Fruit fly (Drosophila melanogaster) whole organism, embryonic: ENCODE results near the gene CG42658.

ENCODE experiments used
- Bgb ChIP-seq: fragments of 200-800 bp; sonication (Bioruptor generic); IDR thresholded peaks from 2 replicates; pipeline ENCODE4 v1.3.6; 2022; ENCODE audit warnings: missing biosample characterization, missing genetic modification characterization; ENCODE audit not compliant: partially characterized antibody
- CG10274 ChIP-seq: fragments of 200-800 bp; sonication (Bioruptor generic); optimal IDR thresholded peaks from 3 replicates; lab custom pipeline; 2017; ENCODE audit warnings: missing biosample characterization, mild to moderate bottlenecking, missing genetic modification characterization
- CG10654 ChIP-seq: fragments of 200-800 bp; sonication (Bioruptor generic); optimal IDR thresholded peaks from 2 replicates; lab custom pipeline; 2016; ENCODE audit warnings: missing biosample characterization, missing genetic modification characterization
- CG11093 ChIP-seq: fragments of 200-800 bp; sonication (Bioruptor generic); IDR thresholded peaks from 3 replicates; pipeline ENCODE4 v1.3.6; 2022; ENCODE audit warnings: missing biosample characterization, missing genetic modification characterization
- CG1233 ChIP-seq: fragments of 200-800 bp; sonication (Bioruptor generic); optimal IDR thresholded peaks from 4 replicates; lab custom pipeline; 2018; ENCODE audit warnings: missing biosample characterization, mild to moderate bottlenecking, missing genetic modification characterization
- CG14014 ChIP-seq: fragments of 200-800 bp; sonication (Bioruptor generic); IDR thresholded peaks from 2 replicates; pipeline ENCODE4 v1.3.6; 2022; ENCODE audit warnings: missing biosample characterization, missing genetic modification characterization
- CG14965 ChIP-seq: fragments of 200-800 bp; sonication (Bioruptor generic); optimal IDR thresholded peaks from 2 replicates; lab custom pipeline; 2016; ENCODE audit warnings: missing biosample characterization, missing genetic modification characterization, borderline replicate concordance
- CG17186 ChIP-seq: fragments of 200-800 bp; sonication (Bioruptor generic); optimal IDR thresholded peaks from 3 replicates; lab custom pipeline; 2017; ENCODE audit warnings: missing biosample characterization, missing genetic modification reagents, missing genetic modification characterization
- CG2116 ChIP-seq: fragments of 200-800 bp; sonication (Bioruptor generic); optimal IDR thresholded peaks from 3 replicates; lab custom pipeline; 2018; ENCODE audit warnings: missing biosample characterization, mild to moderate bottlenecking, missing genetic modification characterization
- CG30020 ChIP-seq: fragments of 200-800 bp; optimal IDR thresholded peaks from 2 replicates; lab custom pipeline; 2019; ENCODE audit warnings: missing biosample characterization, mild to moderate bottlenecking, missing genetic modification characterization, moderate library complexity
- CG31224 ChIP-seq: fragments of 200-800 bp; sonication (Bioruptor generic); IDR thresholded peaks from 2 replicates; pipeline ENCODE4 v1.3.6; 2022; ENCODE audit warnings: missing biosample characterization, missing genetic modification characterization
- CG32532 ChIP-seq: fragments of 200-800 bp; sonication (Bioruptor generic); IDR thresholded peaks from 2 replicates; pipeline ENCODE4 v1.3.6; 2022; ENCODE audit warnings: missing biosample characterization, missing genetic modification characterization
- CG3838 ChIP-seq: fragments of 200-800 bp; sonication (Bioruptor generic); optimal IDR thresholded peaks from 3 replicates; lab custom pipeline; 2016; ENCODE audit warnings: missing biosample characterization, missing genetic modification characterization
- CG6854 ChIP-seq: fragments of 200-800 bp; sonication (Bioruptor generic); optimal IDR thresholded peaks from 3 replicates; lab custom pipeline; 2017; ENCODE audit warnings: missing biosample characterization, mild to moderate bottlenecking, missing genetic modification characterization
- CG7556 ChIP-seq: fragments of 200-800 bp; sonication (Bioruptor generic); optimal IDR thresholded peaks from 2 replicates; lab custom pipeline; 2017; ENCODE audit warnings: missing biosample characterization, mild to moderate bottlenecking, missing genetic modification characterization
- Dfd ChIP-seq, 2 experiments: fragments of >200 bp; optimal IDR thresholded peaks; 2 replicates each; lab custom pipeline; 2017; ENCODE audit warnings: missing biosample characterization in 2 of 2, missing genetic modification characterization in 2 of 2
- E2f1 ChIP-seq: fragments of 200-800 bp; sonication (Bioruptor generic); IDR thresholded peaks from 2 replicates; pipeline ENCODE4 v1.3.6; 2022; ENCODE audit warnings: missing biosample characterization, missing genetic modification characterization
- Elba2 ChIP-seq: fragments of 200-800 bp; sonication (Bioruptor generic); optimal IDR thresholded peaks from 3 replicates; lab custom pipeline; 2016; ENCODE audit warnings: missing biosample characterization, missing genetic modification characterization
- Hr3 ChIP-seq: fragments of 200-800 bp; sonication (Bioruptor generic); optimal IDR thresholded peaks from 3 replicates; lab custom pipeline; 2016; ENCODE audit warnings: missing biosample characterization, missing genetic modification characterization
- Kr ChIP-seq: fragments of 200-800 bp; sonication (Bioruptor generic); optimal IDR thresholded peaks from 2 replicates; lab custom pipeline; 2017; ENCODE audit warnings: missing biosample characterization, mild to moderate bottlenecking, missing genetic modification characterization
- Lim3 ChIP-seq: fragments of 200-800 bp; sonication (Bioruptor generic); IDR thresholded peaks from 2 replicates; pipeline ENCODE4 v1.3.6; 2022; ENCODE audit warnings: missing biosample characterization, missing genetic modification characterization
- MTF-1 ChIP-seq: fragments of 200-800 bp; sonication (Bioruptor generic); optimal IDR thresholded peaks from 2 replicates; lab custom pipeline; 2018; ENCODE audit warnings: missing biosample characterization, mild to moderate bottlenecking, missing genetic modification characterization, borderline replicate concordance
- Mes4 ChIP-seq: fragments of 200-800 bp; sonication (Bioruptor generic); optimal IDR thresholded peaks from 2 replicates; lab custom pipeline; 2016; ENCODE audit warnings: missing biosample characterization, missing genetic modification characterization
- abd-A ChIP-seq: fragments of 200-800 bp; sonication (Bioruptor generic); optimal IDR thresholded peaks from 3 replicates; lab custom pipeline; 2019; ENCODE audit warnings: missing biosample characterization, mild to moderate bottlenecking, missing genetic modification characterization, moderate library complexity
- amos ChIP-seq: fragments of 200-800 bp; sonication (Bioruptor generic); IDR thresholded peaks from 2 replicates; pipeline ENCODE4 v1.3.6; 2022; ENCODE audit warnings: missing biosample characterization, missing genetic modification characterization; ENCODE audit not compliant: partially characterized antibody
- bab2 ChIP-seq: fragments of 200-800 bp; sonication (Bioruptor generic); optimal IDR thresholded peaks from 2 replicates; lab custom pipeline; 2016; ENCODE audit warnings: missing biosample characterization, missing genetic modification characterization
- dimm ChIP-seq: fragments of 200-800 bp; sonication (Bioruptor generic); IDR thresholded peaks from 2 replicates; pipeline ENCODE4 v1.3.6; 2022; ENCODE audit warnings: missing biosample characterization, missing genetic modification characterization
- disco-r ChIP-seq: fragments of 200-800 bp; sonication (Bioruptor generic); optimal IDR thresholded peaks from 2 replicates; lab custom pipeline; 2016; ENCODE audit warnings: missing biosample characterization, missing genetic modification characterization
- dm ChIP-seq: fragments of 200-800 bp; sonication (Bioruptor generic); optimal IDR thresholded peaks from 3 replicates; lab custom pipeline; 2016; ENCODE audit warnings: missing biosample characterization, missing genetic modification characterization
- esg ChIP-seq: fragments of 200-800 bp; sonication (Bioruptor generic); conservative IDR thresholded peaks from 2 replicates; pipeline ENCODE4 v1.3.6; 2022; ENCODE audit warnings: missing biosample characterization, missing genetic modification characterization
- exex ChIP-seq: fragments of 200-800 bp; sonication (Bioruptor generic); optimal IDR thresholded peaks from 4 replicates; lab custom pipeline; 2018; ENCODE audit warnings: missing biosample characterization, mild to moderate bottlenecking, missing genetic modification characterization, moderate library complexity
- fd3F ChIP-seq: fragments of 200-800 bp; sonication (Bioruptor generic); optimal IDR thresholded peaks from 2 replicates; lab custom pipeline; 2018; ENCODE audit warnings: missing biosample characterization, mild to moderate bottlenecking, missing genetic modification characterization, moderate library complexity
- h ChIP-seq: fragments of >200 bp; optimal IDR thresholded peaks from 2 replicates; lab custom pipeline; 2017
- hb ChIP-seq: fragments of 200-800 bp; sonication (Bioruptor generic); IDR thresholded peaks from 3 replicates; pipeline ENCODE4 v1.3.6; 2022; ENCODE audit warnings: missing biosample characterization, missing genetic modification characterization; ENCODE audit not compliant: partially characterized antibody
- nerfin-2 ChIP-seq: fragments of 200-800 bp; sonication (Bioruptor generic); IDR thresholded peaks from 2 replicates; pipeline ENCODE4 v1.3.6; 2022; ENCODE audit warnings: missing biosample characterization, missing genetic modification characterization; ENCODE audit not compliant: partially characterized antibody
- onecut ChIP-seq: fragments of 200-800 bp; sonication (Bioruptor generic); IDR thresholded peaks from 2 replicates; pipeline ENCODE4 v1.3.6; 2022; ENCODE audit warnings: missing biosample characterization, missing genetic modification characterization
- pfk ChIP-seq: fragments of 200-800 bp; sonication (Bioruptor generic); optimal IDR thresholded peaks from 2 replicates; lab custom pipeline; 2018; ENCODE audit warnings: missing biosample characterization, mild to moderate bottlenecking, missing genetic modification characterization, moderate library complexity
- psq ChIP-seq: fragments of 200-800 bp; sonication (Bioruptor generic); optimal IDR thresholded peaks from 2 replicates; lab custom pipeline; 2017; ENCODE audit warnings: missing biosample characterization, missing genetic modification characterization
- ro ChIP-seq: fragments of 200-800 bp; sonication (Bioruptor generic); IDR thresholded peaks from 2 replicates; pipeline ENCODE4 v1.3.6; 2022; ENCODE audit warnings: missing biosample characterization, missing genetic modification characterization
- sima ChIP-seq: fragments of 200-800 bp; sonication (Bioruptor generic); optimal IDR thresholded peaks from 2 replicates; lab custom pipeline; 2016; ENCODE audit warnings: missing biosample characterization, missing genetic modification characterization
- usp ChIP-seq: fragments of >200 bp; optimal IDR thresholded peaks from 2 replicates; lab custom pipeline; 2017; ENCODE audit warnings: missing biosample characterization, missing genetic modification characterization
- wor ChIP-seq: fragments of 200-800 bp; sonication (Bioruptor generic); IDR thresholded peaks from 2 replicates; pipeline ENCODE4 v1.3.6; 2022; ENCODE audit warnings: missing biosample characterization, missing genetic modification characterization
- z ChIP-seq: fragments of 200-800 bp; sonication (Bioruptor generic); IDR thresholded peaks from 3 replicates; pipeline ENCODE4 v1.3.6; 2022; ENCODE audit warnings: missing biosample characterization, missing genetic modification characterization
- zf30C ChIP-seq: fragments of 200-800 bp; sonication (Bioruptor generic); optimal IDR thresholded peaks from 3 replicates; lab custom pipeline; 2018; ENCODE audit warnings: missing biosample characterization, mild to moderate bottlenecking, missing genetic modification characterization

The CG42658 gene

DNA sequence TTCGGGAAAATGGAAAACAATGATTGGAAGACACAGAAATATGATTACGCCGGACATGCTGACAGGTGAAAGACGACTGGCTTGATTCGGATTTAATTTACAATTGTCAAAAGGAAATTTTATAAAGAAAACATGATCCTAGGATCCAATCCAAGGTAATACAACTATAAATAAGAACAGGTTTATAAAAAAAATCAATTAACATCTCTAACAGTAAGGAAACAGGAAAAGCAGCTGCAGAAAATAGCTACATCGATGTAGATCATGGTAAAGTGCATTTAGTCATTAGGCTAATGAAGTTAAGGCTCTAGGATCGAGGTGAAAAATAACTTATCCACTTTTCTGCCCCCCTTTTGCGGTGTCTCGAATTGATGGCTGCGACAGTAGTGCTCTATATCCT lies 1.6 kb upstream of the CG42658 start, which contains the start of gene CG17237:
Gene CG17237, minus strand, starts transcription at position 101 of the 400 bp plus-strand sequence.
- no peak for TF ChIP-seq nerfin-2
- TF ChIP-seq CG17186 (GFP tag; lab: Kevin White, UChicago), result no peak
- no peak for TF ChIP-seq MTF-1 (GFP tag; lab: Kevin White, UChicago)
- TF ChIP-seq CG1233 (GFP tag; lab: Kevin White, UChicago), result no peak
- TF ChIP-seq esg, result no peak
- no peak for TF ChIP-seq ro (GFP tag; lab: Robert Waterston, UW)
- no peak for TF ChIP-seq Mes4 (GFP tag; lab: Kevin White, UChicago)
- no peak for TF ChIP-seq z (GFP tag; lab: Robert Waterston, UW)
- no peak for TF ChIP-seq pfk (GFP tag; lab: Kevin White, UChicago)
- TF ChIP-seq CG2116 (GFP tag; lab: Kevin White, UChicago), result no peak
- TF ChIP-seq onecut (GFP tag; lab: Robert Waterston, UW), result no peak
- no peak for TF ChIP-seq CG10654 (GFP tag; lab: Kevin White, UChicago)
- no peak for TF ChIP-seq CG30020 (tag; lab: Kevin White, UChicago)
- TF ChIP-seq exex, result no peak
- TF ChIP-seq CG31224 (GFP tag; lab: Robert Waterston, UW), result no peak
- TF ChIP-seq Elba2 (GFP tag; lab: Kevin White, UChicago), result no peak
- TF ChIP-seq CG6854 (GFP tag; lab: Kevin White, UChicago), result no peak

DNA sequence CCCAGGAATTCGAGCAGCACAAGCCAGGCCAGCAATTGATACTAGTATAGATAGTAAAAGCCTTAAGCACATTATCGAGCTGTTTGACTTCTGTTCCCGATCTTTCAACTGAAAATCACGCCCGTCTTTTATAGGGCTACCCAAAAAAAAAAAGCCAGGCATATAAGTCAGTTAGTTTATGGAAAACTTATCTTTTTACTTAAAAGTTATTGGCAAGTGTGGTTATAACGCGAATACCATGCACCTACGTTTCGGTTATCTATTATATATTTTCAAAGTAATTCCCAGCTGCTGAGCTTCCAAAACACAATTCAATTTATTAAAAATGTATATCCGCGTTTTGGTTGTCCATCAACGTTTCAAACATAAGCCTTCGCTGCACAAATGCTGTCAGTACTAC lies 934 bp downstream of the CG42658 start, which contains the start of gene CG31681:
Gene CG31681, minus strand, starts transcription at position 101 of the 400 bp plus-strand sequence.
- no peak for TF ChIP-seq fd3F
- no peak for TF ChIP-seq CG10274 (GFP tag; lab: Kevin White, UChicago)
- no peak for TF ChIP-seq zf30C (GFP tag; lab: Kevin White, UChicago)
- no peak for TF ChIP-seq Bgb (GFP tag; lab: Robert Waterston, UW)
- no peak for TF ChIP-seq CG14014 (GFP tag; lab: Robert Waterston, UW)
- TF ChIP-seq Kr (GFP tag; lab: Kevin White, UChicago), result no peak
- no peak for TF ChIP-seq dm (GFP tag; lab: Kevin White, UChicago)
- TF ChIP-seq onecut (GFP tag; lab: Robert Waterston, UW), result no peak
- no peak for TF ChIP-seq h (lab: Kevin White, UChicago)
- no peak for TF ChIP-seq amos
- no peak for TF ChIP-seq CG7556 (GFP tag; lab: Kevin White, UChicago)
- TF ChIP-seq usp (GFP tag; lab: Kevin White, UChicago), result no peak
- no peak for TF ChIP-seq disco-r (GFP tag; lab: Kevin White, UChicago)
- TF ChIP-seq bab2 (GFP tag; lab: Kevin White, UChicago), result no peak
- TF ChIP-seq sima (GFP tag; lab: Kevin White, UChicago), result no peak
- TF ChIP-seq Lim3 (GFP tag; lab: Robert Waterston, UW), result no peak
- no peak for TF ChIP-seq CG14965

DNA sequence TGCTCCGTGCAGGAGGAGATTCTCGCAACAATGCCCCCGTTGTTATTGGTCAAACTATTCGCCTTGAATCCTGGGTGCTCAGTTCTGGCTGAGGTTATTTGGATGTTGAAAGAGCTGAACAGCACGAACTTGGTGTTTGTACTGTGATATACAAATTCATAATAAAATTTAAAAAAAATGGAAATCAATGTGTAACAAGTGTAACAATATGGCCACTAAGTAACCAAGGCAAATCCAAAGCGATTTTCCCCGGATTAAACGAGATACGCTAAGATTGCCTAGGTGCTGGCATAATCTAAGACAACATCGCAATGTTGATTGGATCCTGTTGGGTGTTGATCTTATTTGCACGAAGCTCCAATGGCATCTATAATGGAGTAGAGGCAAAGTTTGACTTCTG lies 2.8 kb downstream of the CG42658 start, which contains the start of gene CG4271:
Gene CG4271, plus strand, starts transcription at position 301 of the 400 bp plus-strand sequence.
- TF ChIP-seq CG11093 (GFP tag; lab: Robert Waterston, UW) (no peak), CG32532 (GFP tag; lab: Robert Waterston, UW) (no peak), abd-A (no peak), Dfd (GFP tag; optimal IDR thresholded peaks at IDR 0.05; lab: Kevin White, UChicago) (no peak), Hr3 (GFP tag; lab: Kevin White, UChicago) (no peak), psq (GFP tag; lab: Kevin White, UChicago) (no peak), E2f1 (GFP tag; lab: Robert Waterston, UW) (no peak), hb (no peak), wor (no peak), CG3838 (GFP tag; lab: Kevin White, UChicago) (no peak), dimm (GFP tag; lab: Robert Waterston, UW) (no peak)
- TF ChIP-seq, all 482 proteins: peak for 0
